Worm (Caenorhabditis elegans): ENCODE data around the gene Y59H11AR.3.
A peak's percentile ranks its signal among the peaks of the same experiment; 100 is the strongest.

The Y59H11AR.3 gene

DNA sequence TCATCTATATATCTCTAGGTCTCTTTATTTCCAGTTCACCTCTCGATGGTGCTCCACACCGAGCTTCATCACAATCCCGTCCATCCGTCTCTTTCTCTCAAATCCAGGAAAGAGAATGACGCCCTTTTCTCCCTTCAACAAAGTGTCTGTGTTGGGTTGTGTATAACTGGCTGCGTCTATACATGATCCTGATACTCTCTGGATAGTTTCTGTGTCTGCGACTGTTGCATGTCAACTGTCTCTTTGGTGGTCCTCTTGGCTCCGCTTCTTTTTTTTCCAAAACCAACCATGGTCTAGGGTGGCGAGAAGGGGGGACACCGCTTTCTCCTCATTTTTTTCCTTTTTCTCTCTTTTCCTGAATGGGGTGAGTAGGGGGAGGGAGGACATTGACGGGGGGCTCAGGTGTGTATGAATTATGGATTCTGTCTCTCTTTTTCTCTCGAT is 34.4 kb upstream of the Y59H11AR.3 start (continued):
- TF ChIP-seq tbx-2 (tag; optimal IDR thresholded peaks at IDR 0.05): peak; percentile 74
- no peak for TF ChIP-seq ztf-4 (tag; optimal IDR thresholded peaks at IDR 0.05)
- TF ChIP-seq fkh-10 (GFP tag; optimal IDR thresholded peaks at IDR 0.05): peak; percentile 71
- TF ChIP-seq nhr-76 (tag; optimal IDR thresholded peaks at IDR 0.05): no peak
- TF ChIP-seq fkh-4 (tag; optimal IDR thresholded peaks at IDR 0.05; ENCODE audit: borderline replicate concordance): no peak
- TF ChIP-seq unc-30 (tag; optimal IDR thresholded peaks at IDR 0.05): no peak
- no peak for TF ChIP-seq pqm-1 (tag; optimal IDR thresholded peaks at IDR 0.05)
- no peak for TF ChIP-seq unc-130 (tag; optimal IDR thresholded peaks at IDR 0.05)
- no peak for TF ChIP-seq F16B12.6 (tag; optimal IDR thresholded peaks at IDR 0.05)
- TF ChIP-seq mef-2 (tag; optimal IDR thresholded peaks at IDR 0.05): peak; percentile 38
- TF ChIP-seq nhr-85 (tag): no peak
- TF ChIP-seq efl-1 (optimal IDR thresholded peaks at IDR 0.05): peak; percentile 48 to 60
- peak; percentile 2 to 55 for TF ChIP-seq efl-1 (GFP tag; optimal IDR thresholded peaks at IDR 0.05 in 1 of 2)
- no peak for TF ChIP-seq pax-3 (tag; optimal IDR thresholded peaks at IDR 0.05)
- TF ChIP-seq sup-37 (GFP tag; optimal IDR thresholded peaks at IDR 0.05): no peak
- TF ChIP-seq ces-1 (GFP tag; optimal IDR thresholded peaks at IDR 0.05): no peak
- TF ChIP-seq skn-1 (tag; optimal IDR thresholded peaks at IDR 0.05): no peak
- no peak for TF ChIP-seq ceh-8 (GFP tag; optimal IDR thresholded peaks at IDR 0.05)
- TF ChIP-seq hlh-4 (tag; optimal IDR thresholded peaks at IDR 0.05): no peak
- TF ChIP-seq C16A3.4 (tag; optimal IDR thresholded peaks at IDR 0.05): peak; percentile 41
- no peak for TF ChIP-seq lin-39 (tag; optimal IDR thresholded peaks at IDR 0.05)
- no peak for TF ChIP-seq hpl-2 (GFP tag; optimal IDR thresholded peaks at IDR 0.05)
- TF ChIP-seq egl-13 (tag; optimal IDR thresholded peaks at IDR 0.05): no peak
- TF ChIP-seq nhr-237 (tag; optimal IDR thresholded peaks at IDR 0.05): no peak
- TF ChIP-seq swsn-7 (tag; optimal IDR thresholded peaks at IDR 0.05): peak; percentile 67
- TF ChIP-seq nhr-84 (tag; optimal IDR thresholded peaks at IDR 0.05): no peak
- no peak for TF ChIP-seq ceh-90 (tag; optimal IDR thresholded peaks at IDR 0.05)
- no peak for TF ChIP-seq lir-3 (tag; optimal IDR thresholded peaks at IDR 0.05; ENCODE audit: poor library complexity)
- TF ChIP-seq nhr-71 (tag; optimal IDR thresholded peaks at IDR 0.05): peak; percentile 74
- TF ChIP-seq nhr-90 (tag; optimal IDR thresholded peaks at IDR 0.05; ENCODE audit: poor library complexity): no peak
- peak; percentile 38 for TF ChIP-seq fos-1 (tag; optimal IDR thresholded peaks at IDR 0.05)
- TF ChIP-seq tlp-1 (tag; optimal IDR thresholded peaks at IDR 0.05): no peak
- TF ChIP-seq ceh-82 (tag; optimal IDR thresholded peaks at IDR 0.05): peak; percentile 42 to 60 (median 51)
- TF ChIP-seq jun-1 (tag; optimal IDR thresholded peaks at IDR 0.05): no peak
- TF ChIP-seq grh-1 (GFP tag; IDR thresholded peaks at IDR 0.05): no peak
- TF ChIP-seq lin-35 (GFP tag; optimal IDR thresholded peaks at IDR 0.05): peak in 1 of 2 experiments; percentile 7
- no peak for TF ChIP-seq alr-1 (tag; optimal IDR thresholded peaks at IDR 0.05; ENCODE audit: borderline replicate concordance)
- TF ChIP-seq nhr-28 (tag; optimal IDR thresholded peaks at IDR 0.05): no peak
- TF ChIP-seq nhr-12 (tag; optimal IDR thresholded peaks at IDR 0.05): no peak
- no peak for TF ChIP-seq lin-15B (tag; optimal IDR thresholded peaks at IDR 0.05)
- TF ChIP-seq rnt-1 (tag; optimal IDR thresholded peaks at IDR 0.05): peak; percentile 39
- TF ChIP-seq vab-15 (tag; optimal IDR thresholded peaks at IDR 0.05): no peak
- no peak for TF ChIP-seq mab-9 (GFP tag; IDR thresholded peaks at IDR 0.05)
- peak; percentile 53 for TF ChIP-seq nhr-19 (GFP tag; conservative IDR thresholded peaks at IDR 0.05)
- TF ChIP-seq elt-3 (tag; optimal IDR thresholded peaks at IDR 0.05): no peak
- TF ChIP-seq unc-98 (GFP tag; IDR thresholded peaks at IDR 0.05): no peak
- peak; percentile 0 for TF ChIP-seq blmp-1 (tag; optimal IDR thresholded peaks at IDR 0.05)
